Worm (Caenorhabditis elegans) whole organism, young adult: ENCODE results near the gene F09F9.1.

Experiments used
- B0035.1 ChIP-seq: sonication (generic microtip); optimal IDR thresholded peaks from 2 replicates; lab custom pipeline; 2016; ENCODE audit warnings: missing genetic modification characterization, mild to moderate bottlenecking, missing compliant biosample characterization, missing genotype, missing genetic modification reagents
- C17E4.6 ChIP-seq: fragments of 200-800 bp; sonication (Bioruptor generic); IDR thresholded peaks from 2 replicates; pipeline ENCODE4 v1.3.6; 2022; ENCODE audit warnings: missing genetic modification reagents, missing genetic modification characterization, missing compliant biosample characterization
- D2030.7 ChIP-seq: fragments of 200-800 bp; sonication (Bioruptor generic); IDR thresholded peaks from 2 replicates; pipeline ENCODE4 v1.3.6; 2022; ENCODE audit warnings: missing genetic modification reagents, missing genetic modification characterization, missing compliant biosample characterization
- K11D2.4 ChIP-seq: fragments of 200-800 bp; sonication (Bioruptor generic); IDR thresholded peaks from 2 replicates; pipeline ENCODE4 v1.3.6; 2022; ENCODE audit warnings: missing genetic modification reagents, missing genetic modification characterization, missing compliant biosample characterization
- ama-1 ChIP-seq, 3 experiments: fragments of 150-350 bp in 1 of 3; sonication (generic microtip) in 2 of 3; optimal IDR thresholded peaks; 2 replicates each; lab custom pipeline; 2014 to 2018; ENCODE audit warnings: missing biosample characterization in 2 of 3, missing genetic modification characterization in 2 of 3, missing genetic modification reagents in 2 of 3
- dpl-1 ChIP-seq: fragments of 150-350 bp; optimal IDR thresholded peaks from 2 replicates; lab custom pipeline; 2014; ENCODE audit warnings: missing biosample characterization, missing genetic modification reagents, missing genetic modification characterization
- lsy-27 ChIP-seq: sonication (generic microtip); optimal IDR thresholded peaks from 2 replicates; lab custom pipeline; 2017; ENCODE audit warnings: missing genetic modification characterization, mild to moderate bottlenecking, missing compliant biosample characterization, antibody characterized with exemption, missing genotype, borderline replicate concordance; ENCODE audit not compliant: insufficient read depth
- nfya-2 ChIP-seq: fragments of 200-800 bp; sonication (Bioruptor generic); IDR thresholded peaks from 2 replicates; pipeline ENCODE4 v1.3.6; 2022; ENCODE audit warnings: missing genetic modification reagents, missing genetic modification characterization, missing compliant biosample characterization
- rcor-1 ChIP-seq: fragments of 200-800 bp; sonication (Bioruptor generic); IDR thresholded peaks from 2 replicates; pipeline ENCODE4 v1.3.6; 2022; ENCODE audit warnings: missing genetic modification reagents, missing genetic modification characterization, missing compliant biosample characterization
- snpc-4 ChIP-seq, 5 experiments: fragments of 150-350 bp in 1 of 5; sonication (generic microtip) in 4 of 5; optimal IDR thresholded peaks; 2 replicates each; lab custom pipeline; 2014 to 2018; ENCODE audit warnings: missing genetic modification characterization in 5 of 5, missing biosample characterization in 3 of 5, antibody characterized with exemption in 2 of 5, mild to moderate bottlenecking in 2 of 5, missing compliant biosample characterization in 2 of 5, missing genotype in 2 of 5, moderate library complexity in 2 of 5, missing genetic modification reagents in 1 of 5
- unc-130 ChIP-seq: sonication (generic microtip); optimal IDR thresholded peaks from 2 replicates; lab custom pipeline; 2016; ENCODE audit warnings: missing genetic modification reagents, missing genetic modification characterization, missing compliant biosample characterization
- ztf-18 ChIP-seq: sonication (generic microtip); optimal IDR thresholded peaks from 2 replicates; lab custom pipeline; 2016; ENCODE audit warnings: missing genotype, mild to moderate bottlenecking, missing genetic modification characterization, missing compliant biosample characterization
- ztf-22 ChIP-seq: fragments of 200-800 bp; sonication (Bioruptor generic); optimal IDR thresholded peaks from 2 replicates; lab custom pipeline; 2018; ENCODE audit warnings: mild to moderate bottlenecking, missing genetic modification characterization, moderate library complexity, missing compliant biosample characterization

DNA sequence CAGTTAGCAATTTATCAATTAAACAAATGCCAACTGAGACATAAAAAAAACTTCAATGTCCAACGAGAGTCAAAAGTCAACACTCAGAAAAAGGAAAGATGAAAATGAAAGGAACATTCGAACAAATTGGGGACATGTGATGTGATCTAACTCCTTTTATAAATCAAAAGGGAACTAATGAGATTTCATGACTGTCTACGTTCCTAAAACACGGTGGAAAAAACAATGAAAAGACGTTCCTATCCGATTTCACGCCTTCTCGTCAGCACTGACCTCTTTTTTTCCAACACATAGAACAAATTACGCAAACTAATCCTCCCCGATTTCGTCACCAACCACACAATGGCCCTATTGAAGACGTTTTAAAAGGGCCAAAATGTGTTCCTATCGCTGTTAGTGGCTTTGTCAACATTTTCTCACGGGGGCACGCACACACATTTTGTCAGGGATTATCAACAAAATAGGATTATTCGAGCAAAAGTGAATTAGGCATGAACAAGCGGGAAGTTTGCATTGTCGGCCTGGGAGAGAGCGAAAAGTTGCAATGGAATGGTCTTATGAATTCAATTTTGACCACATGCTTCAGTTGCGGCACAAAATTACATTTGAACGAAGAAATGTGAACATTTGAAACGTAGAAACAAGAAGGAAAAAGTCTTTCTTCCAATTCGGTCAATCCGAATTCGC lies 44.2 kb downstream of the F09F9.1 start:
- TF ChIP-seq B0035.1 (no peak), snpc-4 (GFP tag; optimal IDR thresholded peaks at IDR 0.05; lab: Kevin White, UChicago) (no peak), snpc-4 (tag; optimal IDR thresholded peaks at IDR 0.05; lab: Kevin White, UChicago) (no peak), unc-130 (no peak), rcor-1 (GFP tag; lab: Robert Waterston, UW) (no peak), nfya-2 (GFP tag; lab: Robert Waterston, UW) (no peak), K11D2.4 (no peak), ztf-18 (tag; lab: Kevin White, UChicago) (no peak), lsy-27 (tag; lab: Kevin White, UChicago) (no peak), ama-1 (optimal IDR thresholded peaks at IDR 0.05; lab: Kevin White, UChicago) (no peak), ama-1 (GFP tag; optimal IDR thresholded peaks at IDR 0.05; lab: Kevin White, UChicago) (no peak), ztf-22 (GFP tag; lab: Kevin White, UChicago) (no peak), dpl-1 (GFP tag; lab: Kevin White, UChicago) (no peak), C17E4.6 (GFP tag; lab: Robert Waterston, UW) (no peak), D2030.7 (GFP tag; lab: Robert Waterston, UW) (no peak)
